Worm (Caenorhabditis elegans) whole organism, L2 larva: ENCODE data around the gene F32A5.4.

Experiments used
- F13H6.1 ChIP-seq: sonication (generic microtip); optimal IDR thresholded peaks from 2 replicates; lab custom pipeline; 2016; ENCODE audit warnings: missing genetic modification characterization, missing compliant biosample characterization
- lin-39 ChIP-seq: fragments of 150-350 bp; optimal IDR thresholded peaks from 2 replicates; lab custom pipeline; 2014; ENCODE audit warnings: missing biosample characterization, missing genetic modification reagents, missing genetic modification characterization
- lsy-2 ChIP-seq, 2 experiments: fragments of 150-350 bp in 1 of 2; sonication (generic microtip) in 1 of 2; optimal IDR thresholded peaks; 2 replicates each; lab custom pipeline; 2014 to 2017; ENCODE audit warnings: missing biosample characterization in 2 of 2, missing genetic modification characterization in 2 of 2
- nhr-11 ChIP-seq: fragments of 150-350 bp; optimal IDR thresholded peaks from 2 replicates; lab custom pipeline; 2014; ENCODE audit warnings: missing biosample characterization, missing genetic modification characterization
- nhr-129 ChIP-seq: fragments of 150-350 bp; optimal IDR thresholded peaks from 2 replicates; lab custom pipeline; 2014; ENCODE audit warnings: missing biosample characterization, missing genetic modification characterization
- skn-1 ChIP-seq: sonication (generic microtip); optimal IDR thresholded peaks from 2 replicates; lab custom pipeline; 2017; ENCODE audit warnings: missing biosample characterization, missing genetic modification characterization
- unc-39 ChIP-seq: fragments of 150-350 bp; optimal IDR thresholded peaks from 2 replicates; lab custom pipeline; 2014; ENCODE audit warnings: missing biosample characterization, missing genetic modification characterization

DNA sequence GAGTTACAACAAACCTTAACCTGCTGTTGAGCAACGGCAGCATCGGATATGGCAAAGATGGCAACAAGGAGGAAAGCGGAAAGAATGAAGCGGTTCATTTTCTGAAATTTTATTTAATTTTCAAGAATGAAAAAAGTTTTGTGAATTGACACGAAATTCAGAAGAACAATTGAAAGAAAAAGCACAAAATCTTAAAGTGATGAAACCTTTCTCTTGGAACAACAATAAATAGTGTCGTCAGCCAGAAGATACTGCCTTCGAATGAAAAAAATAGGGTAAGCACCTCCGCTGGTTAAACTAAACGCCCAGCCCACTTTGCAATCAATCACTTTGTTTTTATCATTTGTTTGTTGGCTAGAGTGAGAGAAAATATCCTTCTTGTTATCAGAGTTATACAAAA, 16.9 kb upstream of the F32A5.4 start, which contains the start of gene E04F6.9:
- TF ChIP-seq lsy-2 (tag; optimal IDR thresholded peaks at IDR 0.05; lab: Kevin White, UChicago) (no peak), F13H6.1 (tag; lab: Kevin White, UChicago) (no peak), nhr-11 (tag; lab: Kevin White, UChicago) (no peak), skn-1 (tag; lab: Kevin White, UChicago) (no peak), unc-39 (tag; lab: Kevin White, UChicago) (no peak), nhr-129 (tag; lab: Kevin White, UChicago) (no peak), lin-39 (tag; lab: Kevin White, UChicago) (no peak)
